Worm (Caenorhabditis elegans): Measurements from ENCODE around the gene rfip-2.

The rfip-2 gene

DNA sequence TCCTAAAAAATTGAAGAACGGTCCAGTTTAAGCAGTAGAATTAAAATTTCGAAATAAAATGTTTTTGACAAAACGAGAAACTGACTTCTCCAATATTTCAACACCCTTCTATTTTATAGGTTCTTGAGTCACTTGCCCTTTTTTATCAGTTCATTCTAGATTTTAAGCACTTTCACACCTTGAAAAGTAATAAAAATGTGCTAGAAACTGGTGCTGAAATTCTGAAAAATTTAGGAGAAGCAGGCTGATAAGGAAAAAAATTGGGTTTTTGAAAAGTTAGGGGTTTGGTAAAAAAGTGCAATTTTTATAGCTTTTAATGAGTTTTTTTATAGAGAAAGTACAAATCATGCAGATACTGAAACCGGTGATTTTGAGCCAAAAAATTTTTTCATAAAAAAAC, 36.7 kb downstream of the rfip-2 start:
- no peak for TF ChIP-seq tlp-1 (tag; optimal IDR thresholded peaks at IDR 0.05)
- no peak for TF ChIP-seq aha-1 (tag; optimal IDR thresholded peaks at IDR 0.05)
- TF ChIP-seq ama-1 (optimal IDR thresholded peaks at IDR 0.05) = no peak
- TF ChIP-seq snu-23 (GFP tag; optimal IDR thresholded peaks at IDR 0.05) = no peak
- no peak for TF ChIP-seq egl-27 (tag; optimal IDR thresholded peaks at IDR 0.05)
- TF ChIP-seq mab-9 (GFP tag; IDR thresholded peaks at IDR 0.05) = no peak
- TF ChIP-seq ets-5 (GFP tag; IDR thresholded peaks at IDR 0.05) = no peak

DNA sequence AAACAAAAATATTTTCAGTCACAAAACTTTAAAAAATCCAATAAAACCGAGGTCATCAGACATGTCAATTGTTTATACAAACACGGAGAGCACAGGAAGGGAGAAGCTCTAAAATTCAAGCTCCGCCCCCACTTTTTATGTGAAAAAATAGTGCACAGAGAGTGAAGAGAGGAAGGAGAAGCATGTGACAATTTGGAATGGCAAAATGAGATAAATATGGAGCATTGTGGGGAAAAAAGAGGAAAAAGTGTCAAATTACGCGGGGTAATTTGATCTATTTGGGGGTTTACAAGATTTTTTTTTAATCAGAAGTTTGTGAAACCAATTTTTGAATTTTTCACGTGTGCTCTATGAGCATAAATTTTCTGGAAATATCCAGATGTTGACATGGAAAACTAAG, 39.4 kb downstream of the rfip-2 start:
- TF ChIP-seq blmp-1 (tag; optimal IDR thresholded peaks at IDR 0.05) = no peak
- TF ChIP-seq ceh-90 (tag; optimal IDR thresholded peaks at IDR 0.05) = no peak
- TF ChIP-seq hlh-4 (tag; optimal IDR thresholded peaks at IDR 0.05) = no peak
- TF ChIP-seq vab-15 (tag; optimal IDR thresholded peaks at IDR 0.05) = no peak
- peak in 1 of 3 experiments; percentile 10 for TF ChIP-seq dpl-1 (GFP tag; optimal IDR thresholded peaks at IDR 0.05)
- TF ChIP-seq nhr-71 (tag; optimal IDR thresholded peaks at IDR 0.05) = peak; percentile 51
- no peak for TF ChIP-seq C04F5.9 (tag; optimal IDR thresholded peaks at IDR 0.05)
- TF ChIP-seq C16A3.4 (tag; optimal IDR thresholded peaks at IDR 0.05) = no peak
- TF ChIP-seq lin-14 (GFP tag; optimal IDR thresholded peaks at IDR 0.05) = peak; percentile 72
- TF ChIP-seq nhr-28 (tag; optimal IDR thresholded peaks at IDR 0.05) = no peak
- TF ChIP-seq tlp-1 (tag; optimal IDR thresholded peaks at IDR 0.05) = no peak
- peak in 1 of 2 experiments; percentile 33 for TF ChIP-seq lsy-2 (tag; optimal IDR thresholded peaks at IDR 0.05)
- no peak for TF ChIP-seq unc-86 (tag; optimal IDR thresholded peaks at IDR 0.05)
- TF ChIP-seq zag-1 (tag; optimal IDR thresholded peaks at IDR 0.05) = no peak
- TF ChIP-seq swsn-7 (tag; optimal IDR thresholded peaks at IDR 0.05) = peak; percentile 10
- TF ChIP-seq dsc-1 (tag; optimal IDR thresholded peaks at IDR 0.05) = peak; percentile 70
- TF ChIP-seq irx-1 (tag; optimal IDR thresholded peaks at IDR 0.05) = peak; percentile 57
- TF ChIP-seq snu-23 (GFP tag; optimal IDR thresholded peaks at IDR 0.05) = peak; percentile 12
- peak; percentile 32 for TF ChIP-seq egl-13 (tag; optimal IDR thresholded peaks at IDR 0.05)
- TF ChIP-seq snpc-4 (tag; optimal IDR thresholded peaks at IDR 0.05) = no peak
- TF ChIP-seq mab-9 (GFP tag; IDR thresholded peaks at IDR 0.05) = no peak
- no peak; the same call in 1 of the 2 replicates for TF ChIP-seq nhr-19 (GFP tag; conservative IDR thresholded peaks at IDR 0.05)
- no peak for TF ChIP-seq fkh-10 (GFP tag; optimal IDR thresholded peaks at IDR 0.05)
- TF ChIP-seq fkh-8 (tag; optimal IDR thresholded peaks at IDR 0.05) = peak; percentile 24
- TF ChIP-seq ztf-4 (tag; optimal IDR thresholded peaks at IDR 0.05) = no peak
- TF ChIP-seq ceh-63 (GFP tag; optimal IDR thresholded peaks at IDR 0.05) = no peak
- no peak for TF ChIP-seq ztf-11 (tag; optimal IDR thresholded peaks at IDR 0.05)
- no peak for TF ChIP-seq zip-4 (GFP tag; optimal IDR thresholded peaks at IDR 0.05)
- TF ChIP-seq skn-1 (tag; optimal IDR thresholded peaks at IDR 0.05) = no peak
- TF ChIP-seq nhr-90 (tag; optimal IDR thresholded peaks at IDR 0.05; ENCODE audit: poor library complexity) = no peak
- TF ChIP-seq sup-37 (GFP tag; optimal IDR thresholded peaks at IDR 0.05) = no peak
- TF ChIP-seq pqm-1 (tag; optimal IDR thresholded peaks at IDR 0.05) = no peak
- no peak for TF ChIP-seq mep-1 (tag; optimal IDR thresholded peaks at IDR 0.05)
- TF ChIP-seq fos-1 (tag; optimal IDR thresholded peaks at IDR 0.05) = no peak
- no peak for TF ChIP-seq mdl-1 (tag; optimal IDR thresholded peaks at IDR 0.05)
- no peak for TF ChIP-seq ces-1 (GFP tag; optimal IDR thresholded peaks at IDR 0.05)
- TF ChIP-seq tbx-2 (tag; optimal IDR thresholded peaks at IDR 0.05) = peak; percentile 26
- TF ChIP-seq hlh-17 (GFP tag; optimal IDR thresholded peaks at IDR 0.05; ENCODE audit: borderline replicate concordance) = no peak
- TF ChIP-seq rnt-1 (tag; optimal IDR thresholded peaks at IDR 0.05) = no peak
- TF ChIP-seq elt-2 (tag; optimal IDR thresholded peaks at IDR 0.05) = peak; percentile 39
- no peak for TF ChIP-seq jun-1 (tag; optimal IDR thresholded peaks at IDR 0.05)
- no peak for TF ChIP-seq elt-3 (tag; optimal IDR thresholded peaks at IDR 0.05)
- TF ChIP-seq nhr-11 (tag; optimal IDR thresholded peaks at IDR 0.05) = no peak
- no peak for TF ChIP-seq nhr-85 (tag)
- TF ChIP-seq lin-35 (GFP tag; optimal IDR thresholded peaks at IDR 0.05) = peak in 1 of 2 experiments; percentile 1
- no peak for TF ChIP-seq ceh-8 (GFP tag; optimal IDR thresholded peaks at IDR 0.05)
- TF ChIP-seq pax-3 (tag; optimal IDR thresholded peaks at IDR 0.05) = peak; percentile 7
- TF ChIP-seq ceh-88 (GFP tag; IDR thresholded peaks at IDR 0.05) = no peak

Data from whole organism, L1 larva.